Fruit fly (Drosophila melanogaster) whole organism, embryonic: ENCODE data around the gene Abl.
A peak's percentile ranks its signal among the peaks of the same experiment; 100 is the strongest.

Experiments used
- ATbp ChIP-seq: fragments of 200-800 bp; sonication (Bioruptor generic); optimal IDR thresholded peaks from 2 replicates; lab custom pipeline; 2017; ENCODE audit warnings: missing biosample characterization, mild to moderate bottlenecking, missing genetic modification characterization, missing genetic modification reagents
- Adf1 ChIP-seq: fragments of 200-800 bp; sonication (Bioruptor generic); IDR thresholded peaks from 2 replicates; pipeline ENCODE4 v1.3.6; 2022; ENCODE audit warnings: missing biosample characterization, missing genetic modification characterization
- Aef1 ChIP-seq: fragments of 200-800 bp; sonication (Bioruptor generic); IDR thresholded peaks from 3 replicates; pipeline ENCODE4 v1.3.6; 2022; ENCODE audit warnings: missing biosample characterization, missing genetic modification characterization
- Bteb2 ChIP-seq: fragments of 200-800 bp; sonication (Bioruptor generic); optimal IDR thresholded peaks from 2 replicates; lab custom pipeline; 2016; ENCODE audit warnings: missing biosample characterization, missing genetic modification characterization
- CG1024 ChIP-seq: fragments of 200-800 bp; sonication (Bioruptor generic); IDR thresholded peaks from 2 replicates; pipeline ENCODE4 v1.3.6; 2022; ENCODE audit warnings: missing biosample characterization, missing genetic modification characterization
- CG10366 ChIP-seq: fragments of 200-800 bp; sonication (Bioruptor generic); IDR thresholded peaks from 2 replicates; pipeline ENCODE4 v1.3.6; 2022; ENCODE audit warnings: missing biosample characterization, missing genetic modification characterization
- CG10462 ChIP-seq: fragments of 200-800 bp; sonication (Bioruptor generic); optimal IDR thresholded peaks from 2 replicates; lab custom pipeline; 2016; ENCODE audit warnings: missing biosample characterization, missing genetic modification characterization
- CG11560 ChIP-seq: fragments of 200-800 bp; sonication (Bioruptor generic); IDR thresholded peaks from 3 replicates; pipeline ENCODE4 v1.3.6; 2022; ENCODE audit warnings: missing biosample characterization, missing genetic modification characterization
- CG11695 ChIP-seq: fragments of 200-800 bp; sonication (Bioruptor generic); IDR thresholded peaks from 3 replicates; pipeline ENCODE4 v1.3.6; 2022; ENCODE audit warnings: missing biosample characterization, missing genetic modification characterization
- CG11723 ChIP-seq: fragments of 200-800 bp; sonication (Bioruptor generic); optimal IDR thresholded peaks from 2 replicates; lab custom pipeline; 2017; ENCODE audit warnings: missing biosample characterization, mild to moderate bottlenecking, missing genetic modification characterization
- CG12071 ChIP-seq: fragments of 200-800 bp; sonication (Bioruptor generic); optimal IDR thresholded peaks from 3 replicates; lab custom pipeline; 2018; ENCODE audit warnings: missing biosample characterization, mild to moderate bottlenecking, missing genetic modification characterization
- CG15073 ChIP-seq: fragments of 200-800 bp; sonication (Bioruptor generic); optimal IDR thresholded peaks from 2 replicates; lab custom pipeline; 2016; ENCODE audit warnings: missing biosample characterization, missing genetic modification characterization
- CG1792 ChIP-seq: fragments of 200-800 bp; sonication (Bioruptor generic); optimal IDR thresholded peaks from 2 replicates; lab custom pipeline; 2016; ENCODE audit warnings: missing biosample characterization, missing genetic modification characterization
- CG18262 ChIP-seq: fragments of 200-800 bp; optimal IDR thresholded peaks from 3 replicates; lab custom pipeline; 2019; ENCODE audit warnings: missing biosample characterization, mild to moderate bottlenecking, missing genetic modification characterization, moderate library complexity
- CG2712 ChIP-seq: fragments of 200-800 bp; optimal IDR thresholded peaks from 3 replicates; lab custom pipeline; 2019; ENCODE audit warnings: missing biosample characterization, mild to moderate bottlenecking, missing genetic modification characterization, moderate library complexity
- CG31441 ChIP-seq: fragments of 200-800 bp; sonication (Bioruptor generic); IDR thresholded peaks from 2 replicates; pipeline ENCODE4 v1.3.6; 2022; ENCODE audit warnings: missing biosample characterization, missing genetic modification characterization
- CG3281 ChIP-seq: fragments of 200-800 bp; sonication (Bioruptor generic); optimal IDR thresholded peaks from 3 replicates; lab custom pipeline; 2017; ENCODE audit warnings: missing biosample characterization, mild to moderate bottlenecking, missing genetic modification characterization
- CG42726 ChIP-seq: fragments of 200-800 bp; sonication (Bioruptor generic); IDR thresholded peaks from 2 replicates; pipeline ENCODE4 v1.3.6; 2022; ENCODE audit warnings: missing biosample characterization, missing genetic modification characterization; ENCODE audit not compliant: partially characterized antibody
- CG8290 ChIP-seq, 3 experiments: fragments of 200-800 bp; sonication (Bioruptor generic); optimal IDR thresholded peaks; 2 replicates each; lab custom pipeline; 2016 to 2019; ENCODE audit warnings: missing biosample characterization in 3 of 3, missing genetic modification characterization in 3 of 3, mild to moderate bottlenecking in 2 of 3, moderate library complexity in 1 of 3
- CG8359 ChIP-seq: fragments of 200-800 bp; sonication (Bioruptor generic); optimal IDR thresholded peaks from 2 replicates; lab custom pipeline; 2017; ENCODE audit warnings: missing biosample characterization, mild to moderate bottlenecking, missing genetic modification characterization, borderline replicate concordance
- CG8388 ChIP-seq: fragments of 200-800 bp; sonication (Bioruptor generic); optimal IDR thresholded peaks from 2 replicates; lab custom pipeline; 2019; ENCODE audit warnings: missing biosample characterization, mild to moderate bottlenecking, missing genetic modification characterization, moderate library complexity
- CG9817 ChIP-seq: fragments of 200-800 bp; sonication (Bioruptor generic); optimal IDR thresholded peaks from 2 replicates; lab custom pipeline; 2018; ENCODE audit warnings: missing biosample characterization, mild to moderate bottlenecking, missing genetic modification characterization, moderate library complexity
- Chrac-16 ChIP-seq: fragments of 200-800 bp; sonication (Bioruptor generic); optimal IDR thresholded peaks from 3 replicates; lab custom pipeline; 2016; ENCODE audit warnings: missing biosample characterization, missing genetic modification characterization
- Drgx ChIP-seq: fragments of 200-800 bp; sonication (Bioruptor generic); IDR thresholded peaks from 2 replicates; pipeline ENCODE4 v1.3.6; 2022; ENCODE audit warnings: missing biosample characterization, missing genetic modification characterization
- Ets65A ChIP-seq: fragments of 200-800 bp; sonication (Bioruptor generic); peaks from one replicate; lab custom pipeline; 2016; ENCODE audit warnings: missing biosample characterization, missing genetic modification characterization
- H2.0 ChIP-seq: fragments of 200-800 bp; sonication (Bioruptor generic); IDR thresholded peaks from 2 replicates; pipeline ENCODE4 v1.3.6; 2022; ENCODE audit warnings: missing biosample characterization, missing genetic modification characterization
- Hand ChIP-seq: fragments of 200-800 bp; sonication (Bioruptor generic); optimal IDR thresholded peaks from 2 replicates; lab custom pipeline; 2017; ENCODE audit warnings: mild to moderate bottlenecking, missing biosample characterization, missing genetic modification reagents, missing genetic modification characterization
- HmgD ChIP-seq: fragments of 200-800 bp; sonication (Bioruptor generic); optimal IDR thresholded peaks from 3 replicates; lab custom pipeline; 2016; ENCODE audit warnings: missing biosample characterization, missing genetic modification characterization
- Optix ChIP-seq: fragments of 200-800 bp; sonication (Bioruptor generic); IDR thresholded peaks from 3 replicates; pipeline ENCODE4 v1.3.6; 2022; ENCODE audit warnings: missing biosample characterization, missing genetic modification characterization
- PHDP ChIP-seq: fragments of 200-800 bp; sonication (Bioruptor generic); optimal IDR thresholded peaks from 3 replicates; lab custom pipeline; 2018; ENCODE audit warnings: missing biosample characterization, mild to moderate bottlenecking, missing genetic modification characterization, moderate library complexity
- Rx ChIP-seq: fragments of 200-800 bp; sonication (Bioruptor generic); IDR thresholded peaks from 2 replicates; pipeline ENCODE4 v1.3.6; 2022; ENCODE audit warnings: missing biosample characterization, missing genetic modification characterization
- Scr ChIP-seq: fragments of 200-800 bp; sonication (Bioruptor generic); IDR thresholded peaks from 2 replicates; pipeline ENCODE4 v1.3.6; 2022; ENCODE audit warnings: missing biosample characterization, missing genetic modification characterization; ENCODE audit not compliant: partially characterized antibody
- Sox102F ChIP-seq: fragments of 200-800 bp; sonication (Bioruptor generic); optimal IDR thresholded peaks from 2 replicates; lab custom pipeline; 2018; ENCODE audit warnings: missing biosample characterization, mild to moderate bottlenecking, missing genetic modification characterization, moderate library complexity
- Ssrp ChIP-seq: fragments of 200-800 bp; sonication (Bioruptor generic); optimal IDR thresholded peaks from 2 replicates; lab custom pipeline; 2018; ENCODE audit warnings: missing biosample characterization, mild to moderate bottlenecking, missing genetic modification characterization, moderate library complexity
- Taf1 ChIP-seq: fragments of 200-800 bp; sonication (Bioruptor generic); IDR thresholded peaks from 2 replicates; pipeline ENCODE4 v1.3.6; 2022; ENCODE audit warnings: missing biosample characterization, missing genetic modification characterization
- bsh ChIP-seq, 2 experiments: fragments of 200-800 bp; sonication (Bioruptor generic); optimal IDR thresholded peaks; 2 replicates each; lab custom pipeline; 2017 to 2018; ENCODE audit warnings: mild to moderate bottlenecking in 2 of 2, missing biosample characterization in 2 of 2, missing genetic modification characterization in 2 of 2, moderate library complexity in 1 of 2
- chn ChIP-seq: fragments of 200-800 bp; sonication (Bioruptor generic); optimal IDR thresholded peaks from 2 replicates; lab custom pipeline; 2016; ENCODE audit warnings: missing biosample characterization, missing genetic modification characterization
- ci ChIP-seq: fragments of 200-800 bp; sonication (Bioruptor generic); IDR thresholded peaks from 3 replicates; pipeline ENCODE4 v1.3.6; 2022; ENCODE audit warnings: missing biosample characterization, missing genetic modification characterization
- crol ChIP-seq: fragments of 200-800 bp; sonication (Bioruptor generic); IDR thresholded peaks from 2 replicates; pipeline ENCODE4 v1.3.6; 2022; ENCODE audit warnings: missing biosample characterization, missing genetic modification characterization
- dmrt11E ChIP-seq: fragments of 200-800 bp; sonication (Bioruptor generic); optimal IDR thresholded peaks from 3 replicates; lab custom pipeline; 2018; ENCODE audit warnings: missing biosample characterization, mild to moderate bottlenecking, missing genetic modification characterization, moderate library complexity
- hkb ChIP-seq, 2 experiments: fragments of 200-800 bp in 1 of 2; fragments of >200 bp in 1 of 2; sonication (Bioruptor generic) in 1 of 2; IDR thresholded peaks in 1 of 2; optimal IDR thresholded peaks in 1 of 2; 2 replicates each; pipeline versions ENCODE4 v1.3.6 to Lab custom; 2017 to 2022; ENCODE audit warnings: missing biosample characterization in 1 of 2, missing genetic modification characterization in 1 of 2
- lbe ChIP-seq: fragments of 200-800 bp; sonication (Bioruptor generic); optimal IDR thresholded peaks from 2 replicates; lab custom pipeline; 2016; ENCODE audit warnings: missing biosample characterization, mild to moderate bottlenecking, missing genetic modification characterization
- mirr ChIP-seq: fragments of 200-800 bp; sonication (Bioruptor generic); optimal IDR thresholded peaks from 3 replicates; lab custom pipeline; 2018; ENCODE audit warnings: missing biosample characterization, mild to moderate bottlenecking, missing genetic modification characterization
- ranshi ChIP-seq: fragments of 200-800 bp; sonication (Bioruptor generic); IDR thresholded peaks from 2 replicates; pipeline ENCODE4 v1.3.6; 2022; ENCODE audit warnings: missing biosample characterization, missing genetic modification characterization
- ro ChIP-seq: fragments of 200-800 bp; sonication (Bioruptor generic); IDR thresholded peaks from 2 replicates; pipeline ENCODE4 v1.3.6; 2022; ENCODE audit warnings: missing biosample characterization, missing genetic modification characterization
- schlank ChIP-seq: fragments of 200-800 bp; sonication (Bioruptor generic); optimal IDR thresholded peaks from 2 replicates; lab custom pipeline; 2018; ENCODE audit warnings: missing biosample characterization, mild to moderate bottlenecking, missing genetic modification characterization
- sqz ChIP-seq: fragments of 200-800 bp; sonication (Bioruptor generic); optimal IDR thresholded peaks from 3 replicates; lab custom pipeline; 2018; ENCODE audit warnings: missing biosample characterization, mild to moderate bottlenecking, missing genetic modification characterization
- toy ChIP-seq: fragments of 200-800 bp; sonication (Bioruptor generic); IDR thresholded peaks from 2 replicates; pipeline ENCODE4 v1.3.6; 2022; ENCODE audit warnings: missing biosample characterization, missing genetic modification characterization
- vnd ChIP-seq: fragments of 200-800 bp; sonication (Bioruptor generic); IDR thresholded peaks from 3 replicates; pipeline ENCODE4 v1.3.6; 2022; ENCODE audit warnings: missing biosample characterization, missing genetic modification characterization; ENCODE audit not compliant: partially characterized antibody
- wek ChIP-seq: fragments of 200-800 bp; sonication (Bioruptor generic); optimal IDR thresholded peaks from 3 replicates; lab custom pipeline; 2018; ENCODE audit warnings: missing biosample characterization, mild to moderate bottlenecking, missing genetic modification characterization, moderate library complexity

Gene Abl

DNA sequence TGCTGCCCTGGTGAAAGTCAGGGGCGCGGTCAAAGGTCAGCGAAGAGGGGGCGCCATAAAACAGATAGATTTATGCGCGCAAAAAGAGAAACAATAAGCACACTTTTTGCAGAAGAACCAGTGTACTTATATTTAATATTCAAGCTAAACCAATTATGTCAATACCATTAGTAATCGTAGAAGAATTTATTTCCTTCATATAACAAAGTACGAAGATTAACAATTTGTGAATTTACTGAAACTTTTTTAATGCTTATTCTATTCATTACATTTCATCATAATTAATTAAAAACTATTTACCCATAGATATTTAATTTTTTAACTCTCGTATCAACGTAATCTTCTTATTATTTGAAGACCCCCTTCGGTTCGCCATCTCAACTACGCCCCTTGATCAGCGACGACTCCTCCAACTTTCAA, 5.6 kb downstream of the Abl start (continued):
- TF ChIP-seq Scr (GFP tag; lab: Robert Waterston, UW) (no peak), Aef1 (GFP tag; lab: Robert Waterston, UW) (no peak), CG8290 (GFP tag; optimal IDR thresholded peaks at IDR 0.05; lab: Kevin White, UChicago) (peak; percentile 4), CG8290 (tag; optimal IDR thresholded peaks at IDR 0.05; lab: Kevin White, UChicago) (no peak), ATbp (GFP tag; lab: Kevin White, UChicago) (peak; percentile 74), CG11560 (no peak), Optix (no peak), CG42726 (GFP tag; lab: Robert Waterston, UW) (no peak), Bteb2 (GFP tag; lab: Kevin White, UChicago) (no peak), toy (GFP tag; lab: Robert Waterston, UW) (no peak), HmgD (GFP tag; lab: Kevin White, UChicago) (no peak), Taf1 (GFP tag; lab: Robert Waterston, UW) (no peak), CG15073 (GFP tag; lab: Kevin White, UChicago) (peak; percentile 15), CG3281 (GFP tag; lab: Kevin White, UChicago) (no peak), CG18262 (tag; lab: Kevin White, UChicago) (peak; percentile 92), lbe (GFP tag; lab: Kevin White, UChicago) (no peak), CG1792 (GFP tag; lab: Kevin White, UChicago) (no peak), crol (GFP tag; lab: Robert Waterston, UW) (no peak), ci (GFP tag; lab: Robert Waterston, UW) (peak; percentile 49; the same call in 1 of the 3 replicates), chn (GFP tag; lab: Kevin White, UChicago) (no peak), Drgx (GFP tag; lab: Robert Waterston, UW) (peak; percentile 16; the same call in 1 of the 2 replicates), CG2712 (tag; lab: Kevin White, UChicago) (peak; percentile 86), dmrt11E (tag; lab: Kevin White, UChicago) (peak; percentile 49), wek (GFP tag; lab: Kevin White, UChicago) (no peak), Hand (GFP tag; lab: Kevin White, UChicago) (no peak), CG31441 (GFP tag; lab: Robert Waterston, UW) (peak; percentile 87), ro (GFP tag; lab: Robert Waterston, UW) (no peak), ranshi (GFP tag; lab: Robert Waterston, UW) (peak; percentile 42; the same call in 1 of the 2 replicates), CG11695 (GFP tag; lab: Robert Waterston, UW) (no peak), CG8388 (peak; percentile 78), sqz (GFP tag; lab: Kevin White, UChicago) (no peak), CG11723 (GFP tag; lab: Kevin White, UChicago) (peak; percentile 36), CG1024 (GFP tag; lab: Robert Waterston, UW) (no peak), Ssrp (tag; lab: Kevin White, UChicago) (peak; percentile 82), hkb (optimal IDR thresholded peaks at IDR 0.05; lab: Kevin White, UChicago) (no peak), hkb (GFP tag; IDR thresholded peaks at IDR 0.05; lab: Robert Waterston, UW) (peak; percentile 28; the same call in 1 of the 2 replicates), Chrac-16 (GFP tag; lab: Kevin White, UChicago) (peak; percentile 42), H2.0 (no peak), CG10366 (GFP tag; lab: Robert Waterston, UW) (no peak), Adf1 (GFP tag; lab: Robert Waterston, UW) (no peak), CG12071 (GFP tag; lab: Kevin White, UChicago) (no peak), PHDP (tag; lab: Kevin White, UChicago) (peak; percentile 30), CG10462 (peak; percentile 23), Sox102F (peak; percentile 82), vnd (no peak), Rx (GFP tag; lab: Robert Waterston, UW) (peak; percentile 38), Ets65A (GFP tag; lab: Kevin White, UChicago) (no peak), CG9817 (tag; lab: Kevin White, UChicago) (no peak), bsh (GFP tag; optimal IDR thresholded peaks at IDR 0.05; lab: Kevin White, UChicago) (peak; percentile 63 to 75), mirr (GFP tag; lab: Kevin White, UChicago) (no peak), CG8359 (GFP tag; lab: Kevin White, UChicago) (peak; percentile 31), schlank (no peak)
